Worm (Caenorhabditis elegans): ENCODE measurements around the gene Y62H9A.1.

Gene Y62H9A.1

DNA sequence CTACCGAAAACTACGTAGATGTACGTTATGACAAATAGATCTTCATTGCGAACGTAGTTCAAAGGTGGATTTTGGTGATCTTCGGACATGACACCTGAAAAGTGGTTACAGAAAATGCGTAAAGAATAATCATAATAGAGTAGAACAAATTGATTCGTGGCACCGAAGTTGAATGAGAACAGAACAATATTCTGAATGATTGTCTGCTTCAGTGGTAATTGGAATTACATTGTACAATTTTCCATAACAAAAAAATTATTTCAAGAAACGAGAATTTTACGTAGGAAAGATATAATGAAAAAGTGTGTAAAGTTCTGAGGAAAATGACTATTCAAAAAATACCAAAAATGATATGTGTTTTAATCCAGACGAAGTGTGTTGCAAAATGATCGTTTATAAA lies 27.3 kb downstream of the Y62H9A.1 start, which contains the start of gene Y62H9A.10:
TSS of gene Y62H9A.10 (minus strand) at position 101 of the 400 bp plus-strand sequence.
- TF ChIP-seq K02D7.2 (tag; optimal IDR thresholded peaks at IDR 0.05) (no peak), madf-2 (tag; optimal IDR thresholded peaks at IDR 0.05) (no peak)

ce11 chrX:11906626-11907025 lies 31.3 kb downstream of the Y62H9A.1 start:
- TF ChIP-seq ceh-34 (tag; optimal IDR thresholded peaks at IDR 0.05) (no peak), fkh-6 (tag; optimal IDR thresholded peaks at IDR 0.05) (no peak), dmd-4 (tag; optimal IDR thresholded peaks at IDR 0.05; ENCODE audit: borderline replicate concordance) (no peak), dve-1 (tag; optimal IDR thresholded peaks at IDR 0.05) (no peak), hlh-13 (GFP tag; optimal IDR thresholded peaks at IDR 0.05) (no peak), che-1 (tag; optimal IDR thresholded peaks at IDR 0.05) (no peak), lin-11 (tag; optimal IDR thresholded peaks at IDR 0.05) (no peak), madf-2 (tag; optimal IDR thresholded peaks at IDR 0.05) (no peak), hlh-30 (tag; optimal IDR thresholded peaks at IDR 0.05; ENCODE audit: insufficient read depth) (no peak), ceh-31 (tag; optimal IDR thresholded peaks at IDR 0.05) (no peak), pat-9 (tag; optimal IDR thresholded peaks at IDR 0.05) (no peak), fkh-10 (GFP tag; optimal IDR thresholded peaks at IDR 0.05) (no peak)

DNA sequence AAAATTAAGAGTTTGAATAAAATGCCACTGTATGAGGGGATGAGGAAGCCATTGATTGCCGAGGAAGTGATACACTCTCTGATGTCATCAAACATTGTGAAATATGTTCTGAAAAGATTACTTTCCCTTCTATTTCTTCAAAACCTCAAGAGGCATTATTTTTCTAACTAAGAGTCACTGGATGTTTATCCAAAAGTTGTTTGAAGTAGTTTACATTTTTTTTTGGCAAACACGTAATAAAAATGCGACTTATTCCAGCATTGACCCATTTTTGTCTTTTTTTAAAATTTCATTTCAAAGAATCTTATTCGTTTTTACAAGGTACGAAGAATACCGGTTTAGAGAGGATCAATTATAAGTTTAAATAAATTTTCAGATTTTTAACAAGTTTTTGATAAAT lies 31.9 kb downstream of the Y62H9A.1 start, which contains the start of gene Y62H9A.11:
TSS of gene Y62H9A.11 (minus strand) at position 101 of the 400 bp plus-strand sequence.
- TF ChIP-seq hlh-6 (tag; optimal IDR thresholded peaks at IDR 0.05) (no peak), unc-42 (tag; optimal IDR thresholded peaks at IDR 0.05) (no peak), ceh-18 (tag; optimal IDR thresholded peaks at IDR 0.05) (no peak), hlh-13 (GFP tag; optimal IDR thresholded peaks at IDR 0.05) (no peak), nhr-11 (tag; optimal IDR thresholded peaks at IDR 0.05) (no peak), odd-2 (tag; optimal IDR thresholded peaks at IDR 0.05) (no peak), T23F11.4 (GFP tag; optimal IDR thresholded peaks at IDR 0.05) (no peak), pros-1 (tag; optimal IDR thresholded peaks at IDR 0.05) (no peak), hlh-30 (tag; optimal IDR thresholded peaks at IDR 0.05; ENCODE audit: insufficient read depth) (no peak), ceh-6 (GFP tag; optimal IDR thresholded peaks at IDR 0.05) (no peak), sox-2 (GFP tag; IDR thresholded peaks at IDR 0.05) (no peak), fkh-10 (GFP tag; optimal IDR thresholded peaks at IDR 0.05) (no peak), elt-2 (tag; optimal IDR thresholded peaks at IDR 0.05) (no peak), madf-2 (tag; optimal IDR thresholded peaks at IDR 0.05) (no peak), pax-1 (tag; optimal IDR thresholded peaks at IDR 0.05) (no peak)

DNA sequence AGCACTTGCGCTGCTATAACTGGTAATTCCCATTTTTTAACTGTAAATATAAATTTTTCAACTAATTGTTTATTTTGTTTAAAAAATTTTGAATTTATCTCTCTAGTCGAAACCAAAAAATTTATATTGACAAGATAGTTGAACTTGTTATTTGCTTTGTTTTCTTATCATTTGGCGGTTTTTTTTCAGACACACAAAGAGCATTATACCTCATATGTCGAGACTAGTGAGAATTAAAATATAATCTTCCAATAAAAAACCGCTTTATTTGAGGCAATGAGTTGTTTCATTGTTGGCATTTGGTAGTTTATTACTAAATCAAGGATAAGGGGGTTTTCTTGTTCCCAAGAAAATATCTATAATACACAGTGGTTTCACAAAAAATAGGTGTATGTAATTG lies 32.9 kb downstream of the Y62H9A.1 start:
- no peak for TF ChIP-seq ceh-30 (tag; optimal IDR thresholded peaks at IDR 0.05)
- no peak for TF ChIP-seq fkh-10 (GFP tag; optimal IDR thresholded peaks at IDR 0.05)
- no peak for TF ChIP-seq mec-3 (tag; optimal IDR thresholded peaks at IDR 0.05; ENCODE audit: borderline replicate concordance)
- TF ChIP-seq ceh-22 (tag; optimal IDR thresholded peaks at IDR 0.05): no peak
- TF ChIP-seq C08G9.2 (tag; optimal IDR thresholded peaks at IDR 0.05): no peak
- no peak for TF ChIP-seq ceh-14 (tag; optimal IDR thresholded peaks at IDR 0.05)
- TF ChIP-seq tbx-7 (tag; optimal IDR thresholded peaks at IDR 0.05): no peak
- TF ChIP-seq hlh-8 (tag; optimal IDR thresholded peaks at IDR 0.05): no peak

DNA sequence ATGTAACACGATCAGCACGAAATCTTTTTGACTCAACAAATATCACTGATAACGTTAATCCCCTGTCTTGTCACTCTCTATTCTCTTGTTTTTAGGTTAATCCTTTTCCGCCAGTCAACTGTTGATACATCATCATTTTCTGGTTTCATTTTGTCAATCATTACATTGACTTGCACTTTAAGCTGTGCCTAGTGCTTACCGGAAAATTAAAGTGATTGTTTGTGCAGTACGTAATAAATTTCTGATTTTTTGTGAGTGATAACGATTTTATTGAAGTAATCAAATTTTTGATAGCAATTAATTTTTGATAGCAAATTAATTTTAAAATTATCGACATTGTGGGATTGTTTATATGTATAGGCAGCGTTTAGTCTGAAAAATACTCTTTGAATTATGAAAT lies 33.8 kb downstream of the Y62H9A.1 start:
- TF ChIP-seq elt-2 (tag; optimal IDR thresholded peaks at IDR 0.05): peak; percentile 24
- TF ChIP-seq dve-1 (tag; optimal IDR thresholded peaks at IDR 0.05): no peak

DNA sequence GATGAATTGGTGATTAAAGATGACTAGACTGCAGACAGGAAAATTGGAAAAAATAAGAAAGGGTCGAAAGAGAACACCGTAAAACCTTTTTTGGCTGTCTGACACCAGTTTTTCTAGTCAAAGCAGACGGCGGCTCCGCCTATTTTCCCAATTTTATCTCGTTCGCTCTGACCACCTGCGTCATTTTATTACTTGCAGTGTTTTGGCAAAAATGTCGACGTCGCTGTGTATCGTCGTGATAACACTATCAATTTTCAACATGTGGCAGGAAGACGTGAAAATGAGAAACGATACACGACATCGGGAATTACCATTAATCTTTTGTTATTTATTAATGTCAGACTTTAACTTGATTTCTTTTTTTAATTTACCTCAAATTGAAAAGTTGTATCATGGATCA lies 34.7 kb downstream of the Y62H9A.1 start, which contains the start of gene Y62H9A.15:
TSS of gene Y62H9A.15 (minus strand) at position 100 of the 400 bp plus-strand sequence.
- TF ChIP-seq pha-2 (tag; optimal IDR thresholded peaks at IDR 0.05): no peak
- TF ChIP-seq ceh-34 (tag; optimal IDR thresholded peaks at IDR 0.05): no peak
- no peak for TF ChIP-seq elt-4 (tag; optimal IDR thresholded peaks at IDR 0.05)
- TF ChIP-seq elt-2 (tag; optimal IDR thresholded peaks at IDR 0.05): peak; percentile 60
